Fruit fly (Drosophila melanogaster) whole organism, prepupa: ENCODE results near the gene wnd.

Source experiments
- CG10669 ChIP-seq: fragments of 200-800 bp; sonication (Bioruptor generic); optimal IDR thresholded peaks from 3 replicates; lab custom pipeline; 2018; ENCODE audit warnings: missing biosample characterization, mild to moderate bottlenecking, missing genetic modification characterization, moderate library complexity
- CG11762 ChIP-seq: fragments of 200-800 bp; sonication (Bioruptor generic); optimal IDR thresholded peaks from 3 replicates; lab custom pipeline; 2016; ENCODE audit warnings: missing biosample characterization, missing genetic modification characterization; ENCODE audit not compliant: insufficient read depth
- CG11902 ChIP-seq: fragments of 200-800 bp; sonication (Bioruptor generic); optimal IDR thresholded peaks from 3 replicates; lab custom pipeline; 2016; ENCODE audit warnings: missing biosample characterization, missing genetic modification characterization
- CG15336 ChIP-seq: fragments of 200-800 bp; sonication (Bioruptor generic); IDR thresholded peaks from 2 replicates; pipeline ENCODE4 v1.3.6; 2022; ENCODE audit warnings: missing biosample characterization, missing genetic modification characterization
- CG3032 ChIP-seq: fragments of 200-800 bp; optimal IDR thresholded peaks from 2 replicates; lab custom pipeline; 2019; ENCODE audit warnings: missing biosample characterization, mild to moderate bottlenecking, missing genetic modification characterization, moderate library complexity
- CG4318 ChIP-seq: fragments of 200-800 bp; sonication (Bioruptor generic); optimal IDR thresholded peaks from 3 replicates; lab custom pipeline; 2017; ENCODE audit warnings: missing biosample characterization, mild to moderate bottlenecking, missing genetic modification characterization
- CG6792 ChIP-seq: fragments of 200-800 bp; sonication (Bioruptor generic); optimal IDR thresholded peaks from 3 replicates; lab custom pipeline; 2016; ENCODE audit warnings: missing biosample characterization, missing genetic modification characterization
- CG6808 ChIP-seq: fragments of 200-800 bp; sonication (Bioruptor generic); optimal IDR thresholded peaks from 3 replicates; lab custom pipeline; 2017; ENCODE audit warnings: missing biosample characterization, missing genetic modification characterization, mild to moderate bottlenecking, moderate library complexity, missing genetic modification reagents
- CG7368 ChIP-seq: fragments of 200-800 bp; sonication (Bioruptor generic); optimal IDR thresholded peaks from 3 replicates; lab custom pipeline; 2016; ENCODE audit warnings: missing biosample characterization, missing genetic modification characterization
- CG8319 ChIP-seq: fragments of 200-800 bp; sonication (Bioruptor generic); optimal IDR thresholded peaks from 3 replicates; lab custom pipeline; 2016; ENCODE audit warnings: missing biosample characterization, missing genetic modification characterization
- CG8632 ChIP-seq: fragments of 200-800 bp; sonication (Bioruptor generic); optimal IDR thresholded peaks from 3 replicates; lab custom pipeline; 2016; ENCODE audit warnings: missing biosample characterization, missing genetic modification characterization
- Eip75B ChIP-seq: fragments of 200-800 bp; sonication (Bioruptor generic); optimal IDR thresholded peaks from 3 replicates; lab custom pipeline; 2016; ENCODE audit warnings: missing biosample characterization, missing genetic modification characterization
- Eip78C ChIP-seq: fragments of 200-800 bp; sonication (Bioruptor generic); peaks from one replicate; lab custom pipeline; 2016; ENCODE audit warnings: missing biosample characterization, missing genetic modification characterization
- Eip93F ChIP-seq: fragments of 200-800 bp; sonication (Bioruptor generic); optimal IDR thresholded peaks from 2 replicates; lab custom pipeline; 2016; ENCODE audit warnings: missing biosample characterization, mild to moderate bottlenecking, missing genetic modification characterization
- Ets21C ChIP-seq: fragments of 200-800 bp; sonication (Bioruptor generic); optimal IDR thresholded peaks from 3 replicates; lab custom pipeline; 2016; ENCODE audit warnings: missing biosample characterization, missing genetic modification characterization
- Ets96B ChIP-seq: fragments of 200-800 bp; optimal IDR thresholded peaks from 2 replicates; lab custom pipeline; 2019; ENCODE audit warnings: missing biosample characterization, mild to moderate bottlenecking, missing genetic modification characterization, moderate library complexity
- Gug ChIP-seq: fragments of 200-800 bp; sonication (Bioruptor generic); IDR thresholded peaks from 2 replicates; pipeline ENCODE4 v1.3.6; 2022; ENCODE audit warnings: missing biosample characterization, missing genetic modification characterization
- Hr39 ChIP-seq: fragments of 200-800 bp; sonication (Bioruptor generic); optimal IDR thresholded peaks from 2 replicates; lab custom pipeline; 2016; ENCODE audit warnings: missing biosample characterization, missing genetic modification characterization
- Hr4 ChIP-seq: fragments of 200-800 bp; sonication (Bioruptor generic); optimal IDR thresholded peaks from 3 replicates; lab custom pipeline; 2016; ENCODE audit warnings: missing biosample characterization, missing genetic modification characterization
- Lpt ChIP-seq: fragments of 200-800 bp; sonication (Bioruptor generic); optimal IDR thresholded peaks from 3 replicates; lab custom pipeline; 2016; ENCODE audit warnings: missing biosample characterization, missing genetic modification characterization
- OdsH ChIP-seq: fragments of 200-800 bp; sonication (Bioruptor generic); optimal IDR thresholded peaks from 3 replicates; lab custom pipeline; 2016; ENCODE audit warnings: missing biosample characterization, missing genetic modification characterization
- Smox ChIP-seq: fragments of 200-800 bp; sonication (Bioruptor generic); optimal IDR thresholded peaks from 3 replicates; lab custom pipeline; 2016; ENCODE audit warnings: missing biosample characterization, missing genetic modification characterization
- Sox102F ChIP-seq: fragments of 200-800 bp; sonication (Bioruptor generic); optimal IDR thresholded peaks from 2 replicates; lab custom pipeline; 2016; ENCODE audit warnings: missing biosample characterization, mild to moderate bottlenecking, missing genetic modification characterization
- achi ChIP-seq: fragments of 200-800 bp; sonication (Bioruptor generic); optimal IDR thresholded peaks from 3 replicates; lab custom pipeline; 2016; ENCODE audit warnings: missing biosample characterization, missing genetic modification characterization
- acj6 ChIP-seq: fragments of 200-800 bp; sonication (Bioruptor generic); optimal IDR thresholded peaks from 3 replicates; lab custom pipeline; 2016; ENCODE audit warnings: missing biosample characterization, missing genetic modification characterization
- cyc ChIP-seq: fragments of 200-800 bp; sonication (Bioruptor generic); optimal IDR thresholded peaks from 3 replicates; lab custom pipeline; 2016; ENCODE audit warnings: missing biosample characterization, missing genetic modification characterization
- dac ChIP-seq: fragments of 200-800 bp; sonication (Bioruptor generic); optimal IDR thresholded peaks from 2 replicates; lab custom pipeline; 2017; ENCODE audit warnings: missing biosample characterization, mild to moderate bottlenecking, missing genetic modification characterization
- esn ChIP-seq: fragments of 200-800 bp; sonication (Bioruptor generic); optimal IDR thresholded peaks from 2 replicates; lab custom pipeline; 2016; ENCODE audit warnings: missing biosample characterization, mild to moderate bottlenecking, missing genetic modification characterization, moderate library complexity
- fd59A ChIP-seq: fragments of 200-800 bp; sonication (Bioruptor generic); optimal IDR thresholded peaks from 2 replicates; lab custom pipeline; 2017; ENCODE audit warnings: missing biosample characterization, mild to moderate bottlenecking, missing genetic modification characterization, missing genetic modification reagents
- fd85E ChIP-seq: fragments of 200-800 bp; sonication (Bioruptor generic); optimal IDR thresholded peaks from 3 replicates; lab custom pipeline; 2016; ENCODE audit warnings: missing biosample characterization, missing genetic modification characterization
- net ChIP-seq: fragments of 200-800 bp; sonication (Bioruptor generic); optimal IDR thresholded peaks from 3 replicates; lab custom pipeline; 2016; ENCODE audit warnings: missing biosample characterization, missing genetic modification characterization
- svp ChIP-seq: fragments of 200-800 bp; sonication (Bioruptor generic); peaks from one replicate; lab custom pipeline; 2016; ENCODE audit warnings: missing biosample characterization, missing genetic modification characterization
- topi ChIP-seq: fragments of 200-800 bp; sonication (Bioruptor generic); optimal IDR thresholded peaks from 3 replicates; lab custom pipeline; 2016; ENCODE audit warnings: missing biosample characterization, missing genetic modification characterization
- vri ChIP-seq: fragments of 200-800 bp; sonication (Bioruptor generic); optimal IDR thresholded peaks from 3 replicates; lab custom pipeline; 2016; ENCODE audit warnings: missing biosample characterization, mild to moderate bottlenecking, missing genetic modification characterization

The wnd gene

DNA sequence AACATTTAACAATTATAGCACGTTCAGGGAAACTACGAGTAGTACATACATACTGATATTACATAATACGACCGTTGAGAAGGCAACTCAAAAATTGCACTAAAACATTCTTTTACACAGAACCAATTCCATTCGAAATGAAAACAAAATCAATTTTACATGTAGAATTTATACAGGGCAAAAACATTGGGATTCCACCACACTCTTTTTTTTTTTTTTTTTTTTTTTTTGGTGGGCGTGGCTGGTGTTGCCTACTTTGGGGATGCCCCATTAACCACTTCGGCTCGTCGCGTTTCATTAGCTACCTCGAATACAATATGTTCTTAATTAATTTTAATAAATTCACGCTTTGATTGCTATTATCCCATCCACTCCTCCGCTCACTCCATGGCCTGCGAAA is 15.0 kb upstream of the wnd start (continued):
- TF ChIP-seq vri (peak; percentile 72), net (peak; percentile 77), svp (peak; percentile 64), fd59A (peak; percentile 44), CG7368 (GFP tag; lab: Kevin White, UChicago) (peak; percentile 29), fd85E (no peak), CG10669 (peak; percentile 60), Gug (GFP tag; lab: Robert Waterston, UW) (peak; percentile 63; the same call in 1 of the 2 replicates), Ets96B (peak; percentile 34), Hr39 (GFP tag; lab: Kevin White, UChicago) (peak; percentile 5), Eip93F (no peak), acj6 (GFP tag; lab: Kevin White, UChicago) (peak; percentile 33), CG8632 (GFP tag; lab: Kevin White, UChicago) (peak; percentile 26), CG11902 (GFP tag; lab: Kevin White, UChicago) (no peak), dac (GFP tag; lab: Kevin White, UChicago) (peak; percentile 39), Smox (GFP tag; lab: Kevin White, UChicago) (peak; percentile 19), esn (GFP tag; lab: Kevin White, UChicago) (peak; percentile 19), CG11762 (GFP tag; lab: Kevin White, UChicago) (peak; percentile 32), CG4318 (GFP tag; lab: Kevin White, UChicago) (no peak), CG15336 (GFP tag; lab: Robert Waterston, UW) (peak; percentile 56; the same call in 1 of the 2 replicates), Ets21C (no peak), Hr4 (GFP tag; lab: Kevin White, UChicago) (no peak), OdsH (peak; percentile 35), Sox102F (GFP tag; lab: Kevin White, UChicago) (peak; percentile 55), CG8319 (GFP tag; lab: Kevin White, UChicago) (peak; percentile 26), Lpt (no peak)
- TF ChIP-seq, all 60 proteins: peak for 40

- TF ChIP-seq Eip78C (GFP tag; lab: Kevin White, UChicago) (peak; percentile 30), CG6808 (GFP tag; lab: Kevin White, UChicago) (no peak)
Observed at dm6 chr3L:19650121-19650520, 14.5 kb upstream of the wnd start.

- TF ChIP-seq Eip93F (peak; percentile 17), cyc (GFP tag; lab: Kevin White, UChicago) (no peak), achi (GFP tag; lab: Kevin White, UChicago) (no peak), topi (GFP tag; lab: Kevin White, UChicago) (no peak), svp (peak; percentile 91)
Observed at dm6 chr3L:19649374-19649948, 13.9 kb upstream of the wnd start, which contains the start of gene Oat. Oat (minus strand) TSS chr3L:19649851.

DNA sequence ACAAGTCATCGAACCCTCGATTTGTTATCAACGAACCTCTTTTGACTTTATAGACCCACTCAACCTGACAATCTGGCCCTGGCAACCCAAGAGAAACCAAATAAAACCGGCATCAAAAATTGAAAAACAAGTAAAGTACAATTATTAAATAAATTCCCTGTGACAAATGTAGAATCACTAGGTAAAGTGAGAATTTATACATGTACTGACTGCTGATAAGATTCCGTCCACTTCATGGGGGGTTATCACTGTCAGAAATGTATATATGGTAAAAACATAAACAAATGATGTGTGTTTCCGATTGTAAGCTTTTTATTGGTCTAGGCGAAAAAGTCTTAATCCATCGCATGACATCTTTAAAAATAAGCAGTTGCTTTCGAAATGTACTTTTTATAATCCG is 13.1 kb upstream of the wnd start:
- TF ChIP-seq Eip75B (GFP tag; lab: Kevin White, UChicago) (no peak), svp (peak; percentile 92), CG3032 (tag; lab: Kevin White, UChicago) (no peak), CG6792 (GFP tag; lab: Kevin White, UChicago) (no peak), Eip93F (peak; percentile 20), vri (peak; percentile 73)

dm6 chr3L:19646292-19646691 is 10.7 kb upstream of the wnd start:
- no peak for TF ChIP-seq Ets21C
